Fruit fly (Drosophila melanogaster): ENCODE data around the gene CG4194.

CG4194 gene

dm6 chrX:2087501-2087900 lies 19.1 kb downstream of the CG4194 start (continued):
- TF ChIP-seq CG3726 (GFP tag; IDR thresholded peaks at IDR 0.05) (0 out of 3 replicates have a peak, but pooled peaks have one; percentile 37), CG6175 (GFP tag; IDR thresholded peaks at IDR 0.05) (0 out of 3 replicates have a peak, but pooled peaks have one; percentile 24), Rfx (GFP tag; IDR thresholded peaks at IDR 0.05) (peak; percentile 48; the same call in 1 of the 2 replicates), CG13894 (tag; optimal IDR thresholded peaks at IDR 0.05) (no peak), vnd (GFP tag; IDR thresholded peaks at IDR 0.05; ENCODE audit: partially characterized antibody) (no peak), sens-2 (GFP tag; IDR thresholded peaks at IDR 0.05) (no peak), btn (GFP tag; optimal IDR thresholded peaks at IDR 0.05) (no peak), schlank (tag; optimal IDR thresholded peaks at IDR 0.05) (peak; percentile 26), repo (GFP tag; optimal IDR thresholded peaks at IDR 0.05) (peak; percentile 9), unpg (GFP tag; optimal IDR thresholded peaks at IDR 0.05) (peak; percentile 60), Opbp (GFP tag; IDR thresholded peaks at IDR 0.05; ENCODE audit: partially characterized antibody) (no peak), E2f2 (GFP tag; IDR thresholded peaks at IDR 0.05) (peak; percentile 43; the same call in 1 of the 2 replicates), CG7928 (GFP tag; optimal IDR thresholded peaks at IDR 0.05) (no peak), esg (GFP tag; conservative IDR thresholded peaks at IDR 0.05) (peak; percentile 35; the same call in 1 of the 2 replicates), ab (GFP tag; optimal IDR thresholded peaks at IDR 0.05) (no peak), CG32767 (GFP tag; IDR thresholded peaks at IDR 0.05) (peak; percentile 53; the same call in 1 of the 2 replicates), Rx (GFP tag; IDR thresholded peaks at IDR 0.05) (peak; percentile 58), CG3065 (GFP tag; optimal IDR thresholded peaks at IDR 0.05) (no peak), nerfin-2 (GFP tag; IDR thresholded peaks at IDR 0.05; ENCODE audit: partially characterized antibody) (no peak), CG7357 (GFP tag; IDR thresholded peaks at IDR 0.05) (peak; percentile 50; the same call in 1 of the 3 replicates), CG6813 (GFP tag; optimal IDR thresholded peaks at IDR 0.05) (no peak), Dek (tag; optimal IDR thresholded peaks at IDR 0.05) (peak; percentile 35), Nf-YA (GFP tag; IDR thresholded peaks at IDR 0.05) (no peak), gem (tag; optimal IDR thresholded peaks at IDR 0.05) (peak; percentile 74), CG13424 (tag; optimal IDR thresholded peaks at IDR 0.05) (peak; percentile 47), CG2889 (GFP tag; IDR thresholded peaks at IDR 0.05) (peak; percentile 50; the same call in 1 of the 3 replicates), TFAM (GFP tag; optimal IDR thresholded peaks at IDR 0.05) (no peak), CG14441 (GFP tag; IDR thresholded peaks at IDR 0.05) (peak; percentile 75), hth (optimal IDR thresholded peaks at IDR 0.05) (no peak), hb (GFP tag; IDR thresholded peaks at IDR 0.05; ENCODE audit: partially characterized antibody) (no peak), aop (GFP tag; IDR thresholded peaks at IDR 0.05) (no peak), CG8281 (tag; optimal IDR thresholded peaks at IDR 0.05) (no peak), D19B (GFP tag; optimal IDR thresholded peaks at IDR 0.05) (no peak), vfl (GFP tag; optimal IDR thresholded peaks at IDR 0.05) (no peak), CG3847 (GFP tag; IDR thresholded peaks at IDR 0.05) (peak; percentile 55; the same call in 1 of the 2 replicates), CrebB (tag; optimal IDR thresholded peaks at IDR 0.05) (no peak), CG10462 (GFP tag; optimal IDR thresholded peaks at IDR 0.05) (peak; percentile 27), gsb (GFP tag; IDR thresholded peaks at IDR 0.05) (no peak), CG2202 (tag; optimal IDR thresholded peaks at IDR 0.05) (no peak), cas (GFP tag; IDR thresholded peaks at IDR 0.05) (no peak), CG14014 (GFP tag; IDR thresholded peaks at IDR 0.05) (peak; percentile 49; the same call in 1 of the 2 replicates), NFAT (GFP tag; IDR thresholded peaks at IDR 0.05) (no peak; the same call in 1 of the 2 replicates), trh (GFP tag; optimal IDR thresholded peaks at IDR 0.05) (no peak), CG5245 (GFP tag; optimal IDR thresholded peaks at IDR 0.05) (no peak), Doc2 (GFP tag; IDR thresholded peaks at IDR 0.05) (no peak), CG31224 (GFP tag; IDR thresholded peaks at IDR 0.05) (peak; percentile 44; the same call in 1 of the 2 replicates), CG4707 (GFP tag; optimal IDR thresholded peaks at IDR 0.05) (peak; percentile 65), CG34224 (GFP tag; IDR thresholded peaks at IDR 0.05; ENCODE audit: partially characterized antibody) (no peak), CG2678 (tag; optimal IDR thresholded peaks at IDR 0.05) (peak; percentile 57), ap (GFP tag; IDR thresholded peaks at IDR 0.05) (peak; percentile 62), CG8944 (GFP tag; optimal IDR thresholded peaks at IDR 0.05) (peak; percentile 26), Ets65A (GFP tag) (peak; percentile 91)
